Worm (Caenorhabditis elegans): ENCODE data around the gene srx-133.

srx-133 gene

DNA sequence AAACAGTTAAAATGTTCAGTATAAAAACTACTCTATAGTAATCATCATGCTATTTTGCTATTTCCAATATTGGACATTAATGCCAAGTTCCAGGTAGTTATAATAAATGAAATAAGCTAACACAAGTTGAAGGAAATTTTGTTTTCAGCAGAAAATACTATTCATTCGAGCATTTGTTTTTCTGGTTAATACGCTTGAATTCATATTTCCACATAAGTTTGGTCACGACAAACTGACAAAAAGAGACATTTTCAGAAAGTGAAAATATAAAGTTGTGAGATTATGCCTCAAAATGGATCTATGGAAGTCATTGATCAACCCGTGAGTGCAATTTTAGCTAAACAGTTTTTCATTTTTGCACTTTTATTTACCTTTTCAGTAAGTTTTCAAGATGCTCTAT lies 3.3 kb upstream of the srx-133 start, which contains the start of gene srx-131:
TSS of gene srx-131 (plus strand) at position 301 of the 400 bp plus-strand sequence.
- TF ChIP-seq nhr-77 (tag; optimal IDR thresholded peaks at IDR 0.05) (no peak), aha-1 (tag) (peak; percentile 33)

DNA sequence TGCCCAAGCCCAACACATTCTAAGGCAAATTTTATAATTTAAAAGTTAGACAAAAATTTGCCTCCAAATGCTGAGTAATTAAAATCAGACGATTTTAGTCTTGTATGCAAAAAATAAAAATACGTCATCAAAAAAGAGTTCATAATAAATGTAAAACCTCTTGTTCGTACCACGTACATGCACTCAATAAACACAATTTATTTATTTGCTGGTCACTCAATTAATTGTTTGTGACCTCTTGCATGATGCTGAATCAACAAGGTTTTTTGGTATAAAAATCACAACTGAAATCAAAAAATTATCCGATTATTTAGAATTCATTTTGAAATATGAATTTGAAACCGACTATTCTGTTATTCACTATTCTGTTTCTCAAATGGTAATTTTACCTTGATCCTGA lies 1.7 kb downstream of the srx-133 start, which contains the start of gene hpx-2:
TSS of gene hpx-2 (plus strand) at position 301 of the 400 bp plus-strand sequence.
- TF ChIP-seq nhr-6 (tag; optimal IDR thresholded peaks at IDR 0.05) (no peak), skn-1 (tag; optimal IDR thresholded peaks at IDR 0.05) (no peak)

DNA sequence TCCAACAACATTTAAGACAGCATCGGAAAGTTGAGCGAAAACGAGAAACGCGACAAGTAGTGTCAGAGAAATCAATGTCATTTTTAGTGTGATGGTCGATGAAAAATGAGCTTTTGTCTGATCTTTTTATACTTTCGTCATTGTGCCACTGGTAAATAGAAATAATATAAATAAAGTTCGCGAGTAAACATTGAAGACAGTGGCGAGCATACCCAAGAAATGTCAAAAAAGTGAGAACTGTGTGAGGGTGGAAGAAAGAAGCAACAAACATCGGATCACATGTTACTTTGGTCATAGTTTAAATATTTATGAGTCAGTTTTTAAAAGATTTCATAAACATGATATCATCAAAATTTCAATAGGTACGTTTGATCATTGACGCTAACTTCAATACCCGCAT lies 5.8 kb downstream of the srx-133 start, which contains the start of gene ttr-21:
TSS of gene ttr-21 (minus strand) at position 100 of the 400 bp plus-strand sequence.
- TF ChIP-seq nhr-42 (GFP tag; IDR thresholded peaks at IDR 0.05) (no peak), lir-3 (tag; optimal IDR thresholded peaks at IDR 0.05) (no peak), nhr-102 (tag; optimal IDR thresholded peaks at IDR 0.05) (no peak)

DNA sequence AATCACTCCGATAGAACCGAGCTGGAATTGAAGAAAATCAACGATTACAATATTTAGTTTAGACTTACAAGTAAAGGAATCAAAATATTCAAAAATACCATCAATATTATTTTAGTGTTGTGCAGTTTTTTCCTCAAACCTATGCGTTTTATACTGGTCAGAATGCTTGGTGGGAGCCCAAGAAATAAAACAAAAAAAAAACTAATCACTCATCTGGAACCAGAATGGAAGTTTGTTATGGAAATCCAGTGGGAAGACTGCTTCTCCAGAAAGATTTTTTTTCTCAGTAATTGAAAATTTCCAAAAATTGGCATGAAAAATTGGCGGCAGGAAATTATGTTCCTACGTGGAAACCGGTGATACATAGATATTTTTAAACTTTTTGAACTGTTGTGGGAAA lies 7.9 kb downstream of the srx-133 start, which contains the start of gene srx-134:
TSS of gene srx-134 (minus strand) at position 101 of the 400 bp plus-strand sequence.
- TF ChIP-seq mxl-3 (GFP tag; optimal IDR thresholded peaks at IDR 0.05) (no peak), ztf-7 (tag; optimal IDR thresholded peaks at IDR 0.05) (no peak), ceh-32 (tag; optimal IDR thresholded peaks at IDR 0.05; ENCODE audit: poor library complexity) (no peak), nhr-111 (GFP tag; optimal IDR thresholded peaks at IDR 0.05) (no peak), lir-3 (tag; optimal IDR thresholded peaks at IDR 0.05) (no peak), unc-130 (GFP tag; optimal IDR thresholded peaks at IDR 0.05) (no peak), daf-12 (tag; optimal IDR thresholded peaks at IDR 0.05) (no peak), ces-1 (GFP tag; optimal IDR thresholded peaks at IDR 0.05) (no peak), ceh-44 (GFP tag; IDR thresholded peaks at IDR 0.05) (no peak)

DNA sequence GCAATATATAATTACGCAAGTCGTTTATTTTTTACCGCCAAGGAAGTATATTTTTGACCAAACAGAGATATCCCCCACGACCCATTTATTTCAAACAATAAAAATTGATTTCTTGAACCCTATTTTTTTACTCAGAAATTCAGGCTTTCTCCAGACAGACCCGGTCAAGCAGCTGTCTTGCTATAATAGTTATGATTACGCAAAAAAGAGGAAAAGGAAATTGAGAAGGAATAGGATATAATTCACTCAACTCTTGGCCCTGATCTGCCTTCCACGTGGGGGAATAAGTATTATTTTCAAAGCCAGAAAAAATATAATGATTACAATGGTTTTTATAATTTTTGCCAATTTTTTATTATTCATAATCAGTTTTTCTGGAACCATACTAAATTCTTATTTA lies 8.7 kb downstream of the srx-133 start, which contains the start of gene srx-136:
TSS of gene srx-136 (plus strand) at position 301 of the 400 bp plus-strand sequence.
- TF ChIP-seq snpc-4 (tag; optimal IDR thresholded peaks at IDR 0.05) (no peak), zfp-3 (GFP tag; conservative IDR thresholded peaks at IDR 0.05) (no peak), Y48G9A.11 (GFP tag; IDR thresholded peaks at IDR 0.05) (no peak), lin-13 (GFP tag; optimal IDR thresholded peaks at IDR 0.05) (no peak), lin-39 (tag; optimal IDR thresholded peaks at IDR 0.05) (no peak), ces-1 (GFP tag; optimal IDR thresholded peaks at IDR 0.05) (no peak), daf-8 (GFP tag; IDR thresholded peaks at IDR 0.05) (no peak), ZK337.2 (GFP tag; IDR thresholded peaks at IDR 0.05) (no peak), madf-9 (GFP tag; conservative IDR thresholded peaks at IDR 0.05) (no peak), cey-2 (tag; optimal IDR thresholded peaks at IDR 0.05; ENCODE audit: borderline replicate concordance, insufficient read depth) (no peak), saeg-2 (GFP tag; IDR thresholded peaks at IDR 0.05) (no peak), arid-1 (GFP tag; conservative IDR thresholded peaks at IDR 0.05) (no peak), attf-4 (tag; optimal IDR thresholded peaks at IDR 0.05) (no peak), mxl-3 (GFP tag; optimal IDR thresholded peaks at IDR 0.05) (no peak)

DNA sequence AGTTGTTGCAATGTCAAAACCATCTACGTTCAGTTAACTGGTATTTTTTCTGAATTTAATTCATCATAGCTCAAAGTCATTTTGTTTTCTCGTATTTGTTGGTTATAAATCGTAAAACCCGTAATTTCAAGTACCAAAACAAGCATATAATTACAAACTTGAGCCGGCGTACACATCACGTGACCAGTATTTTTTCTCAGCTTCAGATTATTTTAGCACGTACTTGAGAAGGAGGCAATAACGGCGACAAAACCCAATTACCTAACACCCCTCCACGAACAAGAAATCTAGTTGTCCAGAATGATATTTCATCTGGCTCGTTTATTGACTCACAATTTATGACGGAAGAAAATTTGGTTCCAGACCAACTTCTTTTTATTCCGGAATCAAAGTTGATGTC lies 10.4 kb downstream of the srx-133 start, which contains the start of gene srx-135:
TSS of gene srx-135 (plus strand) at position 301 of the 400 bp plus-strand sequence.
- TF ChIP-seq nhr-77 (tag; optimal IDR thresholded peaks at IDR 0.05) = no peak
- TF ChIP-seq spr-3 (GFP tag; optimal IDR thresholded peaks at IDR 0.05) = no peak
- no peak for TF ChIP-seq ceh-62 (tag; optimal IDR thresholded peaks at IDR 0.05)
- no peak for TF ChIP-seq F37D6.2 (tag; optimal IDR thresholded peaks at IDR 0.05)
- TF ChIP-seq lsy-2 (tag; optimal IDR thresholded peaks at IDR 0.05) = no peak
- TF ChIP-seq nhr-11 (tag; optimal IDR thresholded peaks at IDR 0.05) = no peak
- no peak for TF ChIP-seq ztf-11 (tag; optimal IDR thresholded peaks at IDR 0.05)
- no peak for TF ChIP-seq mep-1 (tag; optimal IDR thresholded peaks at IDR 0.05)
- no peak for TF ChIP-seq aha-1 (tag)
- no peak for TF ChIP-seq saeg-2 (GFP tag; IDR thresholded peaks at IDR 0.05)
- TF ChIP-seq fos-1 (tag; optimal IDR thresholded peaks at IDR 0.05) = no peak
- TF ChIP-seq sdz-12 (GFP tag; optimal IDR thresholded peaks at IDR 0.05) = no peak
